Worm (Caenorhabditis elegans) whole organism, young adult: ENCODE data around the gene dpy-30.

ENCODE experiments used
- F22D6.2 ChIP-seq: sonication (generic microtip); optimal IDR thresholded peaks from 2 replicates; lab custom pipeline; 2016; ENCODE audit warnings: mild to moderate bottlenecking, missing genetic modification characterization, missing compliant biosample characterization
- Y53F4B.3 ChIP-seq: fragments of 200-800 bp; sonication (Bioruptor generic); IDR thresholded peaks from 2 replicates; pipeline ENCODE4 v1.3.6; 2022; ENCODE audit warnings: missing genetic modification reagents, missing genetic modification characterization, missing compliant biosample characterization
- atf-7 ChIP-seq: sonication (generic microtip); optimal IDR thresholded peaks from 2 replicates; lab custom pipeline; 2017; ENCODE audit warnings: mild to moderate bottlenecking, missing genetic modification characterization, missing compliant biosample characterization
- attf-3 ChIP-seq: fragments of 200-800 bp; sonication (Bioruptor generic); conservative IDR thresholded peaks from 2 replicates; pipeline ENCODE4 v1.3.6; 2022; ENCODE audit warnings: missing genetic modification reagents, missing genetic modification characterization, missing compliant biosample characterization
- cebp-2 ChIP-seq: fragments of 200-800 bp; sonication (Bioruptor generic); IDR thresholded peaks from 2 replicates; pipeline ENCODE4 v1.3.6; 2022; ENCODE audit warnings: missing genetic modification characterization, missing compliant biosample characterization
- ceh-100 ChIP-seq: fragments of 200-800 bp; sonication (Bioruptor generic); IDR thresholded peaks from 2 replicates; pipeline ENCODE4 v1.3.6; 2022; ENCODE audit warnings: missing genetic modification reagents, missing genetic modification characterization, missing compliant biosample characterization
- efl-1 ChIP-seq: fragments of 150-350 bp; optimal IDR thresholded peaks from 2 replicates; lab custom pipeline; 2014; ENCODE audit warnings: missing biosample characterization, missing genetic modification reagents, missing genetic modification characterization
- nfya-1 ChIP-seq: sonication (generic microtip); optimal IDR thresholded peaks from 2 replicates; lab custom pipeline; 2017; ENCODE audit warnings: antibody characterized with exemption, missing compliant biosample characterization, missing genetic modification characterization, borderline replicate concordance; ENCODE audit not compliant: insufficient read depth
- nhr-120 ChIP-seq: fragments of 200-800 bp; sonication (Bioruptor generic); IDR thresholded peaks from 2 replicates; pipeline ENCODE4 v1.3.6; 2022; ENCODE audit warnings: missing genetic modification characterization, missing compliant biosample characterization
- pha-4 ChIP-seq: fragments of 150-350 bp; sonication (generic microtip); optimal IDR thresholded peaks from 2 replicates; lab custom pipeline; 2014; ENCODE audit warnings: missing biosample characterization, missing genetic modification reagents, missing genetic modification characterization
- unc-130 ChIP-seq: sonication (generic microtip); optimal IDR thresholded peaks from 2 replicates; lab custom pipeline; 2016; ENCODE audit warnings: missing genetic modification reagents, missing genetic modification characterization, missing compliant biosample characterization

ce11 chrV:12170114-12170513 is 21.2 kb upstream of the dpy-30 start, which contains the start of gene ZK863.1:
- TF ChIP-seq cebp-2 (GFP tag; lab: Robert Waterston, UW) (no peak), atf-7 (tag; lab: Kevin White, UChicago) (no peak), attf-3 (GFP tag; lab: Robert Waterston, UW) (no peak), Y53F4B.3 (GFP tag; lab: Robert Waterston, UW) (no peak), nhr-120 (GFP tag; lab: Robert Waterston, UW) (no peak), unc-130 (no peak), efl-1 (no peak), pha-4 (tag; lab: Kevin White, UChicago) (no peak), F22D6.2 (no peak), ceh-100 (GFP tag; lab: Robert Waterston, UW) (no peak), nfya-1 (tag; lab: Kevin White, UChicago) (no peak)
